Worm (Caenorhabditis elegans) whole organism, mixed stage, embryonic: ENCODE measurements around the gene bgal-2.

Experiments
- M03D4.4 ChIP-seq: sonication (generic microtip); optimal IDR thresholded peaks from 2 replicates; lab custom pipeline; 2017; ENCODE audit warnings: mild to moderate bottlenecking, missing genetic modification characterization, missing compliant biosample characterization
- blmp-1 ChIP-seq: fragments of 150-350 bp; optimal IDR thresholded peaks from 2 replicates; lab custom pipeline; 2014; ENCODE audit warnings: missing biosample characterization, missing genetic modification characterization
- drap-1 ChIP-seq: fragments of 200-800 bp; sonication (Bioruptor generic); optimal IDR thresholded peaks from 3 replicates; lab custom pipeline; 2018; ENCODE audit warnings: mild to moderate bottlenecking, missing genetic modification characterization, missing compliant biosample characterization
- elt-3 ChIP-seq: fragments of 150-350 bp; optimal IDR thresholded peaks from 2 replicates; lab custom pipeline; 2014; ENCODE audit warnings: missing biosample characterization, missing genetic modification characterization
- flh-1 ChIP-seq: fragments of 200-800 bp; sonication (Bioruptor generic); optimal IDR thresholded peaks from 2 replicates; lab custom pipeline; 2018; ENCODE audit warnings: mild to moderate bottlenecking, missing genetic modification characterization, moderate library complexity, missing compliant biosample characterization
- lin-32 ChIP-seq: fragments of 200-800 bp; sonication (Bioruptor generic); optimal IDR thresholded peaks from 2 replicates; lab custom pipeline; 2018; ENCODE audit warnings: mild to moderate bottlenecking, missing genetic modification characterization, missing compliant biosample characterization
- lsy-2 ChIP-seq: fragments of 150-350 bp; optimal IDR thresholded peaks from 2 replicates; lab custom pipeline; 2014; ENCODE audit warnings: missing biosample characterization, missing genetic modification characterization
- nhr-12 ChIP-seq: fragments of 150-350 bp; optimal IDR thresholded peaks from 2 replicates; lab custom pipeline; 2014; ENCODE audit warnings: missing biosample characterization, missing genetic modification characterization
- nhr-237 ChIP-seq: fragments of 150-350 bp; optimal IDR thresholded peaks from 2 replicates; lab custom pipeline; 2014; ENCODE audit warnings: missing biosample characterization, missing genetic modification characterization

- no peak for TF ChIP-seq nhr-237 (tag; lab: Kevin White, UChicago)
- no peak for TF ChIP-seq drap-1 (GFP tag; lab: Kevin White, UChicago)
- no peak for TF ChIP-seq lin-32 (GFP tag; lab: Kevin White, UChicago)
- no peak for TF ChIP-seq lsy-2
- no peak for TF ChIP-seq M03D4.4 (tag; lab: Kevin White, UChicago)
- no peak for TF ChIP-seq blmp-1
- TF ChIP-seq elt-3 (tag; lab: Kevin White, UChicago), result no peak
- no peak for TF ChIP-seq flh-1 (GFP tag; lab: Kevin White, UChicago)
- no peak for TF ChIP-seq nhr-12 (tag; lab: Kevin White, UChicago)
Observed at ce11 chrX:6746849-6747248, 37.4 kb upstream of the bgal-2 start.
